Fruit fly (Drosophila melanogaster) whole organism, embryonic: ENCODE results near the gene CG13984.
A peak's percentile ranks its signal among the peaks of the same experiment; 100 is the strongest.

Source experiments
- Asciz ChIP-seq: fragments of 200-800 bp; sonication (Bioruptor generic); optimal IDR thresholded peaks from 2 replicates; lab custom pipeline; 2017; ENCODE audit warnings: missing biosample characterization, mild to moderate bottlenecking, missing genetic modification characterization, missing genetic modification reagents
- CG10209 ChIP-seq: fragments of 200-800 bp; sonication (Bioruptor generic); optimal IDR thresholded peaks from 3 replicates; lab custom pipeline; 2017; ENCODE audit warnings: missing biosample characterization, mild to moderate bottlenecking, missing genetic modification characterization, missing genetic modification reagents
- CG10979 ChIP-seq: fragments of 200-800 bp; sonication (Bioruptor generic); optimal IDR thresholded peaks from 2 replicates; lab custom pipeline; 2018; ENCODE audit warnings: missing biosample characterization, mild to moderate bottlenecking, missing genetic modification characterization, moderate library complexity
- CG12744 ChIP-seq: fragments of 200-800 bp; sonication (Bioruptor generic); optimal IDR thresholded peaks from 2 replicates; lab custom pipeline; 2016; ENCODE audit warnings: missing biosample characterization, missing genetic modification characterization
- CG13775 ChIP-seq: fragments of 200-800 bp; sonication (Bioruptor generic); optimal IDR thresholded peaks from 3 replicates; lab custom pipeline; 2017; ENCODE audit warnings: missing biosample characterization, mild to moderate bottlenecking, missing genetic modification characterization
- CG17612 ChIP-seq: fragments of 200-800 bp; sonication (Bioruptor generic); IDR thresholded peaks from 2 replicates; pipeline ENCODE4 v1.3.6; 2022; ENCODE audit warnings: missing biosample characterization, missing genetic modification characterization
- CG17802 ChIP-seq: fragments of 200-800 bp; sonication (Bioruptor generic); optimal IDR thresholded peaks from 2 replicates; lab custom pipeline; 2018; ENCODE audit warnings: missing biosample characterization, mild to moderate bottlenecking, missing genetic modification characterization, moderate library complexity
- CG18262 ChIP-seq: fragments of 200-800 bp; optimal IDR thresholded peaks from 3 replicates; lab custom pipeline; 2019; ENCODE audit warnings: missing biosample characterization, mild to moderate bottlenecking, missing genetic modification characterization, moderate library complexity
- CG2116 ChIP-seq: fragments of 200-800 bp; sonication (Bioruptor generic); optimal IDR thresholded peaks from 3 replicates; lab custom pipeline; 2018; ENCODE audit warnings: missing biosample characterization, mild to moderate bottlenecking, missing genetic modification characterization
- CG2199 ChIP-seq: fragments of 200-800 bp; sonication (Bioruptor generic); IDR thresholded peaks from 3 replicates; pipeline ENCODE4 v1.3.6; 2022; ENCODE audit warnings: missing biosample characterization, missing genetic modification characterization
- CG2202 ChIP-seq: fragments of 200-800 bp; sonication (Bioruptor generic); optimal IDR thresholded peaks from 2 replicates; lab custom pipeline; 2018; ENCODE audit warnings: missing biosample characterization, mild to moderate bottlenecking, missing genetic modification characterization
- CG43689 ChIP-seq: fragments of 200-800 bp; sonication (Bioruptor generic); IDR thresholded peaks from 2 replicates; pipeline ENCODE4 v1.3.6; 2022; ENCODE audit warnings: missing biosample characterization, missing genetic modification characterization
- CG4854 ChIP-seq: fragments of 200-800 bp; sonication (Bioruptor generic); optimal IDR thresholded peaks from 2 replicates; lab custom pipeline; 2016; ENCODE audit warnings: missing biosample characterization, missing genetic modification characterization, inconsistent platforms
- CG7357 ChIP-seq: fragments of 200-800 bp; sonication (Bioruptor generic); IDR thresholded peaks from 3 replicates; pipeline ENCODE4 v1.3.6; 2022; ENCODE audit warnings: missing biosample characterization, missing genetic modification characterization
- CG7556 ChIP-seq: fragments of 200-800 bp; sonication (Bioruptor generic); optimal IDR thresholded peaks from 2 replicates; lab custom pipeline; 2017; ENCODE audit warnings: missing biosample characterization, mild to moderate bottlenecking, missing genetic modification characterization
- CG8478 ChIP-seq: fragments of >200 bp; optimal IDR thresholded peaks from 2 replicates; lab custom pipeline; 2018
- Dad ChIP-seq: fragments of 200-800 bp; sonication (Bioruptor generic); optimal IDR thresholded peaks from 3 replicates; lab custom pipeline; 2016; ENCODE audit warnings: missing biosample characterization, missing genetic modification characterization
- Deaf1 ChIP-seq: fragments of 200-800 bp; optimal IDR thresholded peaks from 3 replicates; lab custom pipeline; 2019; ENCODE audit warnings: missing biosample characterization, mild to moderate bottlenecking, missing genetic modification characterization, moderate library complexity
- Dek ChIP-seq: fragments of 200-800 bp; sonication (Bioruptor generic); optimal IDR thresholded peaks from 3 replicates; lab custom pipeline; 2019; ENCODE audit warnings: missing biosample characterization, mild to moderate bottlenecking, missing genetic modification characterization, moderate library complexity
- Med ChIP-seq: fragments of 200-800 bp; sonication (Bioruptor generic); peaks from one replicate; lab custom pipeline; 2016; ENCODE audit warnings: missing biosample characterization, missing genetic modification characterization, mild to moderate bottlenecking, inconsistent platforms, moderate library complexity
- Mrtf ChIP-seq: fragments of 200-800 bp; sonication (Bioruptor generic); IDR thresholded peaks from 3 replicates; pipeline ENCODE4 v1.3.6; 2022; ENCODE audit warnings: missing biosample characterization, missing genetic modification characterization
- Oli ChIP-seq: fragments of 200-800 bp; sonication (Bioruptor generic); optimal IDR thresholded peaks from 2 replicates; lab custom pipeline; 2018; ENCODE audit warnings: missing biosample characterization, mild to moderate bottlenecking, missing genetic modification characterization, moderate library complexity
- Poxn ChIP-seq: fragments of 200-800 bp; sonication (Bioruptor generic); IDR thresholded peaks from 2 replicates; pipeline ENCODE4 v1.3.6; 2022; ENCODE audit warnings: missing biosample characterization, missing genetic modification characterization
- Six4 ChIP-seq: fragments of 200-800 bp; sonication (Bioruptor generic); optimal IDR thresholded peaks from 2 replicates; lab custom pipeline; 2016; ENCODE audit warnings: missing biosample characterization, missing genetic modification characterization
- Sox102F ChIP-seq: fragments of 200-800 bp; sonication (Bioruptor generic); optimal IDR thresholded peaks from 2 replicates; lab custom pipeline; 2018; ENCODE audit warnings: missing biosample characterization, mild to moderate bottlenecking, missing genetic modification characterization, moderate library complexity
- Ssrp ChIP-seq: fragments of 200-800 bp; sonication (Bioruptor generic); optimal IDR thresholded peaks from 2 replicates; lab custom pipeline; 2018; ENCODE audit warnings: missing biosample characterization, mild to moderate bottlenecking, missing genetic modification characterization, moderate library complexity
- amos ChIP-seq: fragments of 200-800 bp; sonication (Bioruptor generic); IDR thresholded peaks from 2 replicates; pipeline ENCODE4 v1.3.6; 2022; ENCODE audit warnings: missing biosample characterization, missing genetic modification characterization; ENCODE audit not compliant: partially characterized antibody
- bbx ChIP-seq: fragments of 200-800 bp; sonication (Bioruptor generic); IDR thresholded peaks from 2 replicates; pipeline ENCODE4 v1.3.6; 2022; ENCODE audit warnings: missing biosample characterization, missing genetic modification characterization; ENCODE audit not compliant: partially characterized antibody
- caup ChIP-seq: fragments of 200-800 bp; sonication (Bioruptor generic); optimal IDR thresholded peaks from 3 replicates; lab custom pipeline; 2017; ENCODE audit warnings: missing biosample characterization, mild to moderate bottlenecking, missing genetic modification characterization, moderate library complexity; ENCODE audit not compliant: severe bottlenecking
- chif ChIP-seq, 2 experiments: fragments of 200-800 bp; sonication (Bioruptor generic); optimal IDR thresholded peaks; 3 replicates each; lab custom pipeline; 2016; ENCODE audit warnings: missing biosample characterization in 2 of 2, missing genetic modification characterization in 2 of 2
- crc ChIP-seq: fragments of 200-800 bp; sonication (Bioruptor generic); optimal IDR thresholded peaks from 2 replicates; lab custom pipeline; 2016; ENCODE audit warnings: missing biosample characterization, missing genetic modification characterization
- dmrt99B ChIP-seq: fragments of 200-800 bp; sonication (Bioruptor generic); optimal IDR thresholded peaks from 2 replicates; lab custom pipeline; 2018; ENCODE audit warnings: missing biosample characterization, mild to moderate bottlenecking, missing genetic modification characterization, moderate library complexity
- fd3F ChIP-seq: fragments of 200-800 bp; sonication (Bioruptor generic); optimal IDR thresholded peaks from 2 replicates; lab custom pipeline; 2018; ENCODE audit warnings: missing biosample characterization, mild to moderate bottlenecking, missing genetic modification characterization, moderate library complexity
- jumu ChIP-seq: fragments of 200-800 bp; sonication (Bioruptor generic); optimal IDR thresholded peaks from 3 replicates; lab custom pipeline; 2016; ENCODE audit warnings: missing biosample characterization, missing genetic modification characterization
- org-1 ChIP-seq: fragments of 200-800 bp; sonication (Bioruptor generic); optimal IDR thresholded peaks from 2 replicates; lab custom pipeline; 2017; ENCODE audit warnings: missing biosample characterization, missing genetic modification characterization
- pan ChIP-seq, 4 experiments: fragments of >200 bp in 3 of 4; fragments of 200-800 bp in 1 of 4; sonication (Bioruptor generic) in 1 of 4; optimal IDR thresholded peaks in 3 of 4; IDR thresholded peaks in 1 of 4; 2 replicates each; pipeline versions ENCODE4 v1.3.6 to Lab custom; 2017 to 2022; ENCODE audit warnings: missing biosample characterization in 2 of 4, missing genetic modification characterization in 2 of 4, mixed read lengths in 1 of 4
- repo ChIP-seq: fragments of 200-800 bp; sonication (Bioruptor generic); optimal IDR thresholded peaks from 2 replicates; lab custom pipeline; 2016; ENCODE audit warnings: missing biosample characterization, missing genetic modification characterization
- sc ChIP-seq, 3 experiments: fragments of >200 bp in 2 of 3; fragments of 200-800 bp in 1 of 3; sonication (Bioruptor generic) in 1 of 3; optimal IDR thresholded peaks; 2 replicates in 2 of 3; 3 replicates in 1 of 3; lab custom pipeline; 2017; ENCODE audit warnings: mild to moderate bottlenecking in 1 of 3, missing biosample characterization in 1 of 3, missing genetic modification characterization in 1 of 3, missing genetic modification reagents in 1 of 3
- sens ChIP-seq: fragments of 200-800 bp; sonication (Bioruptor generic); peaks from one replicate; lab custom pipeline; 2016; ENCODE audit warnings: missing biosample characterization, missing genetic modification characterization
- sima ChIP-seq: fragments of 200-800 bp; sonication (Bioruptor generic); optimal IDR thresholded peaks from 2 replicates; lab custom pipeline; 2016; ENCODE audit warnings: missing biosample characterization, missing genetic modification characterization
- sob ChIP-seq: fragments of 200-800 bp; sonication (Bioruptor generic); IDR thresholded peaks from 2 replicates; pipeline ENCODE4 v1.3.6; 2022; ENCODE audit warnings: missing biosample characterization, missing genetic modification characterization
- tap ChIP-seq: fragments of 200-800 bp; optimal IDR thresholded peaks from 3 replicates; lab custom pipeline; 2019; ENCODE audit warnings: missing biosample characterization, mild to moderate bottlenecking, missing genetic modification characterization, moderate library complexity
- tio ChIP-seq: fragments of 200-800 bp; sonication (Bioruptor generic); optimal IDR thresholded peaks from 2 replicates; lab custom pipeline; 2017; ENCODE audit warnings: missing biosample characterization, missing genetic modification characterization, inconsistent platforms
- trem ChIP-seq: fragments of 200-800 bp; optimal IDR thresholded peaks from 3 replicates; lab custom pipeline; 2019; ENCODE audit warnings: missing biosample characterization, mild to moderate bottlenecking, missing genetic modification characterization, moderate library complexity
- usp ChIP-seq: fragments of >200 bp; optimal IDR thresholded peaks from 2 replicates; lab custom pipeline; 2017; ENCODE audit warnings: missing biosample characterization, missing genetic modification characterization
- zfh1 ChIP-seq: fragments of 200-800 bp; sonication (Bioruptor generic); IDR thresholded peaks from 3 replicates; pipeline ENCODE4 v1.3.6; 2022; ENCODE audit warnings: missing biosample characterization, missing genetic modification characterization
- zfh2 ChIP-seq: fragments of 200-800 bp; sonication (Bioruptor generic); optimal IDR thresholded peaks from 2 replicates; lab custom pipeline; 2016; ENCODE audit warnings: missing biosample characterization, missing genetic modification characterization

CG13984 gene

DNA sequence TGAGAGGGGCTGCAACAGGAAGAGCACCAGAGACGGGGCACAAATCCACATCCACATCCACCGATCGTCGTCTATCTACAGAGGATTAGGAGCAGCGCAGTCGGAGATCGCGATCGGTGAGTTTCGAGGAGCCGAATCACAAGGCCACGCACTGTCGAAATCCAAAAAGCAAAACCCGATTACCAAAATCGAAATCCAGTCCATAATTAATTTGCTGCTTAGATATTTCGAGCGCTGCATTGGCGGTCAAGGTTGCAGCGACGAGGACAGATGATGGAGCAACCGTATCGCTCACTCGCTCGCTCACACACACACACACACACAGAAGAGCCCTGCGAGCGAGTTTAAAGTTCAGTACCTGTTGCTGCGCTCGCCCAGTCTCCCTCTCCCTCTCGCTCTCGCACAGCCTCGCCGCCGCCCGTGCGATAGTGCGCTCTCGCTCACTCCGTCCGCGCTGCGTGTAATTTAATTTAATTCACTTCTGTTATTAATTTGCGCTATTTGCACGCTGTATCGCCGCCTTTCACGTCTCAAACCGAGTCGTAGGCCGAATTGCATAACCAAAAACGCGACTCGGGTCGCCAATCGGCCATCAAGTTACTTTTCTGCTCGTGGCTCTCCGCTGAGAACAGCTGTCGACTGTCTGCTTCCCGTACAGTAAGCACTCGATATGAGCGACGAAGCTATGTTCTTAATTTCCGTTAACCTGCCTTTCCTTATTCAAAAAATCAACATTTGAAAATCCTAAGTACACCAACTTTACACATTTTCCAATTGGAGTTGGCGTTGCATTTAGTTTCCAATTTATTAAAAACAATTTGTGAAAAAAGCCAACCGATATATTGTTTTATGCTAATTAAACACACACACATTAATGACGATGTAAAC is 30.6 kb downstream of the CG13984 start (continued):
- TF ChIP-seq Mrtf (GFP tag; lab: Robert Waterston, UW): no peak
- TF ChIP-seq sens (GFP tag; lab: Kevin White, UChicago): peak; percentile 90
- no peak for TF ChIP-seq usp (GFP tag; lab: Kevin White, UChicago)
- TF ChIP-seq CG8478 (lab: Kevin White, UChicago): peak; percentile 89
- TF ChIP-seq jumu (GFP tag; lab: Kevin White, UChicago): peak; percentile 44
- no peak for TF ChIP-seq CG12744 (GFP tag; lab: Kevin White, UChicago)
- TF ChIP-seq CG43689: no peak; the same call in 1 of the 2 replicates
- peak; percentile 6 for TF ChIP-seq CG17802 (tag; lab: Kevin White, UChicago)
- no peak for TF ChIP-seq CG2116 (GFP tag; lab: Kevin White, UChicago)
- TF ChIP-seq CG10979 (tag; lab: Kevin White, UChicago): peak; percentile 17
- peak; percentile 53 for TF ChIP-seq zfh2 (GFP tag; lab: Kevin White, UChicago)
- peak; percentile 28 for TF ChIP-seq Asciz (GFP tag; lab: Kevin White, UChicago)
- TF ChIP-seq Poxn (GFP tag; lab: Robert Waterston, UW): no peak
- no peak for TF ChIP-seq bbx
- TF ChIP-seq CG2202 (tag; lab: Kevin White, UChicago): peak; percentile 30
- no peak for TF ChIP-seq trem
- TF ChIP-seq Ssrp: peak; percentile 40
- TF ChIP-seq Deaf1: peak; percentile 82
- TF ChIP-seq CG7556 (GFP tag; lab: Kevin White, UChicago): peak; percentile 22
- peak; percentile 20 for TF ChIP-seq tap (tag; lab: Kevin White, UChicago)
- TF ChIP-seq CG2199 (GFP tag; lab: Robert Waterston, UW): peak; percentile 75; the same call in 2 of the 3 replicates
- peak; percentile 23 for TF ChIP-seq Six4 (GFP tag; lab: Kevin White, UChicago)
- TF ChIP-seq Oli: peak; percentile 31
- TF ChIP-seq Med (GFP tag; lab: Kevin White, UChicago): peak; percentile 87
- TF ChIP-seq chif (GFP tag; optimal IDR thresholded peaks at IDR 0.05; lab: Kevin White, UChicago): peak in 1 of 2 experiments; percentile 63
- no peak for TF ChIP-seq CG4854 (GFP tag; lab: Kevin White, UChicago)
- no peak for TF ChIP-seq pan (optimal IDR thresholded peaks at IDR 0.05; lab: Kevin White, UChicago)
- peak in 1 of 2 experiments; percentile 57 for TF ChIP-seq pan (GFP tag; optimal IDR thresholded peaks at IDR 0.05 in 1 of 2, IDR thresholded peaks at IDR 0.05 in 1 of 2)
- TF ChIP-seq Dek (tag; lab: Kevin White, UChicago): peak; percentile 55
- TF ChIP-seq sc (optimal IDR thresholded peaks at IDR 0.05; lab: Kevin White, UChicago): no peak
- TF ChIP-seq sc (GFP tag; optimal IDR thresholded peaks at IDR 0.05; lab: Kevin White, UChicago): peak; percentile 33
- TF ChIP-seq amos (GFP tag; lab: Robert Waterston, UW): 0 out of 2 replicates have a peak, but pooled peaks have one; percentile 13
- no peak for TF ChIP-seq Sox102F
- peak; percentile 29; the same call in 1 of the 2 replicates for TF ChIP-seq sob (GFP tag; lab: Robert Waterston, UW)
- peak; percentile 42 for TF ChIP-seq dmrt99B
- no peak for TF ChIP-seq sima
- no peak for TF ChIP-seq CG10209 (GFP tag; lab: Kevin White, UChicago)
- TF ChIP-seq repo (GFP tag; lab: Kevin White, UChicago): peak; percentile 38
- 0 out of 3 replicates have a peak, but pooled peaks have one; percentile 34 for TF ChIP-seq zfh1
- no peak for TF ChIP-seq tio (GFP tag; lab: Kevin White, UChicago)
- peak; percentile 43 for TF ChIP-seq org-1 (GFP tag; lab: Kevin White, UChicago)
- peak; percentile 0 for TF ChIP-seq CG18262 (tag; lab: Kevin White, UChicago)
- TF ChIP-seq Dad: peak; percentile 41
- TF ChIP-seq CG13775: no peak
- TF ChIP-seq CG17612 (GFP tag; lab: Robert Waterston, UW): no peak
- TF ChIP-seq caup (GFP tag; lab: Kevin White, UChicago): peak; percentile 11
- no peak for TF ChIP-seq crc (GFP tag; lab: Kevin White, UChicago)
- TF ChIP-seq fd3F (GFP tag; lab: Kevin White, UChicago): no peak
- TF ChIP-seq CG7357 (GFP tag; lab: Robert Waterston, UW): peak; percentile 39; the same call in 1 of the 3 replicates
